Worm (Caenorhabditis elegans) whole organism, late embryonic: ENCODE results near the gene T20B12.3.

Experiments
- Y22D7AL.16 ChIP-seq: sonication (generic microtip); optimal IDR thresholded peaks from 2 replicates; lab custom pipeline; 2016; ENCODE audit warnings: missing genetic modification characterization, missing compliant biosample characterization
- ama-1 ChIP-seq: fragments of 150-350 bp; optimal IDR thresholded peaks from 2 replicates; lab custom pipeline; 2014
- ceh-31 ChIP-seq: sonication (generic microtip); optimal IDR thresholded peaks from 2 replicates; lab custom pipeline; 2016; ENCODE audit warnings: missing genetic modification characterization, missing compliant biosample characterization
- ceh-34 ChIP-seq: sonication (generic microtip); optimal IDR thresholded peaks from 2 replicates; lab custom pipeline; 2016; ENCODE audit warnings: mild to moderate bottlenecking, missing genetic modification characterization, missing compliant biosample characterization
- fkh-10 ChIP-seq: fragments of 150-350 bp; optimal IDR thresholded peaks from 2 replicates; lab custom pipeline; 2014; ENCODE audit warnings: missing biosample characterization, missing genetic modification reagents, missing genetic modification characterization
- lin-11 ChIP-seq: fragments of 200-800 bp; sonication (Bioruptor generic); optimal IDR thresholded peaks from 2 replicates; lab custom pipeline; 2018; ENCODE audit warnings: mild to moderate bottlenecking, missing genetic modification characterization, missing compliant biosample characterization
- nhr-11 ChIP-seq: fragments of 150-350 bp; optimal IDR thresholded peaks from 2 replicates; lab custom pipeline; 2014; ENCODE audit warnings: missing biosample characterization, missing genetic modification characterization
- pha-4 ChIP-seq: fragments of 150-350 bp; optimal IDR thresholded peaks from 2 replicates; lab custom pipeline; 2018; ENCODE audit warnings: missing biosample characterization, missing genetic modification reagents, missing genetic modification characterization
- pqm-1 ChIP-seq: sonication (generic microtip); optimal IDR thresholded peaks from 2 replicates; lab custom pipeline; 2016; ENCODE audit warnings: missing genetic modification characterization, missing compliant biosample characterization
- pros-1 ChIP-seq: fragments of 150-350 bp; optimal IDR thresholded peaks from 2 replicates; lab custom pipeline; 2014; ENCODE audit warnings: missing biosample characterization, missing genetic modification reagents, missing genetic modification characterization
- tbx-2 ChIP-seq: sonication (generic microtip); optimal IDR thresholded peaks from 2 replicates; lab custom pipeline; 2016; ENCODE audit warnings: missing genetic modification characterization, missing compliant biosample characterization
- unc-86 ChIP-seq: sonication (generic microtip); optimal IDR thresholded peaks from 2 replicates; lab custom pipeline; 2016; ENCODE audit warnings: missing genetic modification characterization, missing compliant biosample characterization

- TF ChIP-seq pros-1 (no peak), ama-1 (no peak), ceh-31 (tag; lab: Kevin White, UChicago) (no peak), pha-4 (no peak), Y22D7AL.16 (tag; lab: Kevin White, UChicago) (no peak), ceh-34 (tag; lab: Kevin White, UChicago) (no peak), unc-86 (tag; lab: Kevin White, UChicago) (no peak), pqm-1 (tag; lab: Kevin White, UChicago) (no peak), nhr-11 (tag; lab: Kevin White, UChicago) (no peak), tbx-2 (tag; lab: Kevin White, UChicago) (no peak), fkh-10 (GFP tag; lab: Kevin White, UChicago) (no peak), lin-11 (tag; lab: Kevin White, UChicago) (no peak)
Observed at ce11 chrIII:7374681-7375271, 7.1 kb upstream of the T20B12.3 start, which contains the start of gene mml-1.
